Worm (Caenorhabditis elegans): ENCODE results near the gene Y53F4B.18.

The Y53F4B.18 gene

ce11 chrII:15042310-15042709, 29.2 kb downstream of the Y53F4B.18 start:
- TF ChIP-seq madf-5 (GFP tag; IDR thresholded peaks at IDR 0.05) (no peak), zip-11 (GFP tag; IDR thresholded peaks at IDR 0.05) (no peak), dmd-9 (GFP tag; IDR thresholded peaks at IDR 0.05) (no peak), Y5F2A.4 (GFP tag; optimal IDR thresholded peaks at IDR 0.05) (no peak), F44E2.7 (GFP tag; IDR thresholded peaks at IDR 0.05) (no peak), daf-19 (GFP tag; conservative IDR thresholded peaks at IDR 0.05) (no peak)

ce11 chrII:15039104-15039503, 32.4 kb downstream of the Y53F4B.18 start, which contains the start of gene trip-4:
Gene trip-4, plus strand, starts transcription at chrII:15039404.
- TF ChIP-seq nhr-6 (tag; optimal IDR thresholded peaks at IDR 0.05) (no peak), aha-1 (tag) (no peak), zfp-3 (GFP tag; conservative IDR thresholded peaks at IDR 0.05) (no peak), Y5F2A.4 (GFP tag; optimal IDR thresholded peaks at IDR 0.05) (no peak), mes-2 (tag; optimal IDR thresholded peaks at IDR 0.05; ENCODE audit: poor library complexity, severe bottlenecking) (no peak), ZK337.2 (GFP tag; IDR thresholded peaks at IDR 0.05) (no peak), mxl-3 (GFP tag; optimal IDR thresholded peaks at IDR 0.05) (no peak), zfp-2 (tag; optimal IDR thresholded peaks at IDR 0.05) (no peak), hlh-11 (tag; optimal IDR thresholded peaks at IDR 0.05) (no peak), nhr-10 (tag; optimal IDR thresholded peaks at IDR 0.05) (no peak)

- TF ChIP-seq zip-2 (tag; optimal IDR thresholded peaks at IDR 0.05) (peak; percentile 81), nhr-42 (GFP tag; IDR thresholded peaks at IDR 0.05) (0 out of 2 replicates have a peak, but pooled peaks have one; percentile 7), rbr-2 (tag; optimal IDR thresholded peaks at IDR 0.05) (no peak)
Observed at ce11 chrII:15037782-15038181, 33.7 kb downstream of the Y53F4B.18 start, which contains the start of gene Y53F4B.14. Gene Y53F4B.14, plus strand, starts transcription at chrII:15037991.

- TF ChIP-seq set-16 (GFP tag; IDR thresholded peaks at IDR 0.05) (peak; percentile 87), nhr-42 (GFP tag; IDR thresholded peaks at IDR 0.05) (0 out of 2 replicates have a peak, but pooled peaks have one; percentile 54), D1046.2 (GFP tag; IDR thresholded peaks at IDR 0.05) (no peak), nhr-76 (tag; optimal IDR thresholded peaks at IDR 0.05) (no peak), ceh-82 (tag; optimal IDR thresholded peaks at IDR 0.05) (no peak), lin-39 (tag; optimal IDR thresholded peaks at IDR 0.05) (no peak), ceh-62 (tag; optimal IDR thresholded peaks at IDR 0.05) (no peak), Y48G9A.11 (GFP tag; IDR thresholded peaks at IDR 0.05) (no peak)
Observed at ce11 chrII:15026389-15026788, 45.1 kb downstream of the Y53F4B.18 start.

- no peak for TF ChIP-seq zip-11 (GFP tag; IDR thresholded peaks at IDR 0.05)
- TF ChIP-seq rbr-2 (tag; optimal IDR thresholded peaks at IDR 0.05), result peak; percentile 96
- TF ChIP-seq lin-39 (tag; optimal IDR thresholded peaks at IDR 0.05), result no peak
- peak; percentile 60; the same call in 1 of the 2 replicates for TF ChIP-seq set-16 (GFP tag; IDR thresholded peaks at IDR 0.05)
- peak; percentile 95 for TF ChIP-seq spr-1 (tag; optimal IDR thresholded peaks at IDR 0.05)
- peak; percentile 100 for TF ChIP-seq Y48G9A.11 (GFP tag; IDR thresholded peaks at IDR 0.05)
- no peak for TF ChIP-seq ceh-44 (GFP tag; IDR thresholded peaks at IDR 0.05)
- TF ChIP-seq skn-1 (tag; optimal IDR thresholded peaks at IDR 0.05), result no peak
- peak; percentile 38 to 39 for TF ChIP-seq ZK546.5 (tag; optimal IDR thresholded peaks at IDR 0.05)
- peak; percentile 90 for TF ChIP-seq dmd-9 (GFP tag; IDR thresholded peaks at IDR 0.05)
- no peak for TF ChIP-seq ceh-62 (tag; optimal IDR thresholded peaks at IDR 0.05)
- peak; percentile 85 for TF ChIP-seq lin-15B (tag; optimal IDR thresholded peaks at IDR 0.05)
- no peak for TF ChIP-seq F26F4.8 (GFP tag; conservative IDR thresholded peaks at IDR 0.05)
- TF ChIP-seq daf-8 (GFP tag; IDR thresholded peaks at IDR 0.05), result no peak
- peak; percentile 95 for TF ChIP-seq lin-1 (GFP tag; IDR thresholded peaks at IDR 0.05)
- peak; percentile 87 for TF ChIP-seq nhr-48 (tag; optimal IDR thresholded peaks at IDR 0.05)
- peak; percentile 97 for TF ChIP-seq T26A8.4 (GFP tag; IDR thresholded peaks at IDR 0.05)
- peak; percentile 81 for TF ChIP-seq sdz-12 (GFP tag; optimal IDR thresholded peaks at IDR 0.05)
- TF ChIP-seq vab-7 (GFP tag; IDR thresholded peaks at IDR 0.05), result peak; percentile 85
- TF ChIP-seq ctbp-1 (GFP tag; IDR thresholded peaks at IDR 0.05), result peak; percentile 80
- TF ChIP-seq ama-1 (optimal IDR thresholded peaks at IDR 0.05), result peak; percentile 96
- peak; percentile 87 for TF ChIP-seq ceh-20 (GFP tag; IDR thresholded peaks at IDR 0.05)
- TF ChIP-seq nhr-11 (tag; optimal IDR thresholded peaks at IDR 0.05), result peak; percentile 89
- no peak for TF ChIP-seq ztf-11 (tag; optimal IDR thresholded peaks at IDR 0.05)
- peak; percentile 96 for TF ChIP-seq arid-1 (GFP tag; conservative IDR thresholded peaks at IDR 0.05)
- TF ChIP-seq nhr-25 (tag; optimal IDR thresholded peaks at IDR 0.05; ENCODE audit: borderline replicate concordance, insufficient read depth), result peak; percentile 72
- peak; percentile 99 for TF ChIP-seq aha-1 (tag)
Observed at ce11 chrII:15025599-15026164, 45.8 kb downstream of the Y53F4B.18 start, which contains the start of gene cmtr-1. Gene cmtr-1, plus strand, starts transcription at chrII:15026114.
